Worm (Caenorhabditis elegans) whole organism, mixed stage, embryonic: ENCODE measurements around the gene nlp-26.

Source experiments
- M03D4.4 ChIP-seq: sonication (generic microtip); optimal IDR thresholded peaks from 2 replicates; lab custom pipeline; 2017; ENCODE audit warnings: mild to moderate bottlenecking, missing genetic modification characterization, missing compliant biosample characterization
- bed-3 ChIP-seq: fragments of 200-800 bp; sonication (Bioruptor generic); optimal IDR thresholded peaks from 3 replicates; lab custom pipeline; 2018; ENCODE audit warnings: mild to moderate bottlenecking, missing genetic modification characterization, moderate library complexity, missing compliant biosample characterization
- blmp-1 ChIP-seq: fragments of 150-350 bp; optimal IDR thresholded peaks from 2 replicates; lab custom pipeline; 2014; ENCODE audit warnings: missing biosample characterization, missing genetic modification characterization
- ceh-39 ChIP-seq: fragments of 150-350 bp; optimal IDR thresholded peaks from 2 replicates; lab custom pipeline; 2014; ENCODE audit warnings: missing biosample characterization, missing genetic modification characterization
- ceh-43 ChIP-seq: fragments of 200-800 bp; sonication (Bioruptor generic); optimal IDR thresholded peaks from 2 replicates; lab custom pipeline; 2018; ENCODE audit warnings: mild to moderate bottlenecking, missing genetic modification characterization, moderate library complexity, missing compliant biosample characterization
- ceh-83 ChIP-seq: fragments of 200-800 bp; sonication (Bioruptor generic); optimal IDR thresholded peaks from 2 replicates; lab custom pipeline; 2018; ENCODE audit warnings: mild to moderate bottlenecking, missing genetic modification characterization, missing compliant biosample characterization
- ces-1 ChIP-seq: fragments of 150-350 bp; optimal IDR thresholded peaks from 2 replicates; lab custom pipeline; 2014; ENCODE audit warnings: missing biosample characterization, missing genetic modification reagents, missing genetic modification characterization
- cnd-1 ChIP-seq: fragments of 200-800 bp; sonication (Bioruptor generic); optimal IDR thresholded peaks from 2 replicates; lab custom pipeline; 2018; ENCODE audit warnings: mild to moderate bottlenecking, missing genetic modification characterization, missing compliant biosample characterization
- drap-1 ChIP-seq: fragments of 200-800 bp; sonication (Bioruptor generic); optimal IDR thresholded peaks from 3 replicates; lab custom pipeline; 2018; ENCODE audit warnings: mild to moderate bottlenecking, missing genetic modification characterization, missing compliant biosample characterization
- elt-1 ChIP-seq: sonication (generic microtip); optimal IDR thresholded peaks from 2 replicates; lab custom pipeline; 2017; ENCODE audit warnings: missing genetic modification characterization, mild to moderate bottlenecking, missing compliant biosample characterization, antibody characterized with exemption, moderate library complexity, borderline replicate concordance; ENCODE audit not compliant: insufficient read depth
- elt-3 ChIP-seq: fragments of 150-350 bp; optimal IDR thresholded peaks from 2 replicates; lab custom pipeline; 2014; ENCODE audit warnings: missing biosample characterization, missing genetic modification characterization
- flh-1 ChIP-seq: fragments of 200-800 bp; sonication (Bioruptor generic); optimal IDR thresholded peaks from 2 replicates; lab custom pipeline; 2018; ENCODE audit warnings: mild to moderate bottlenecking, missing genetic modification characterization, moderate library complexity, missing compliant biosample characterization
- ham-2 ChIP-seq: fragments of 200-800 bp; sonication (Bioruptor generic); optimal IDR thresholded peaks from 2 replicates; lab custom pipeline; 2018; ENCODE audit warnings: mild to moderate bottlenecking, missing genetic modification characterization, missing compliant biosample characterization
- hlh-1 ChIP-seq: fragments of 150-350 bp; optimal IDR thresholded peaks from 2 replicates; lab custom pipeline; 2014; ENCODE audit warnings: missing biosample characterization, missing genetic modification reagents, missing genetic modification characterization
- lin-13 ChIP-seq: fragments of 150-350 bp; optimal IDR thresholded peaks from 2 replicates; lab custom pipeline; 2014; ENCODE audit warnings: missing biosample characterization, missing genetic modification characterization
- lin-32 ChIP-seq: fragments of 200-800 bp; sonication (Bioruptor generic); optimal IDR thresholded peaks from 2 replicates; lab custom pipeline; 2018; ENCODE audit warnings: mild to moderate bottlenecking, missing genetic modification characterization, missing compliant biosample characterization
- lsy-2 ChIP-seq: fragments of 150-350 bp; optimal IDR thresholded peaks from 2 replicates; lab custom pipeline; 2014; ENCODE audit warnings: missing biosample characterization, missing genetic modification characterization
- mab-5 ChIP-seq: fragments of 150-350 bp; optimal IDR thresholded peaks from 2 replicates; lab custom pipeline; 2014; ENCODE audit warnings: missing biosample characterization, missing genetic modification characterization
- mep-1 ChIP-seq: fragments of 150-350 bp; optimal IDR thresholded peaks from 2 replicates; lab custom pipeline; 2017; ENCODE audit warnings: missing biosample characterization, missing genetic modification reagents, missing genetic modification characterization, inconsistent platforms
- mls-2 ChIP-seq: sonication (generic microtip); optimal IDR thresholded peaks from 2 replicates; lab custom pipeline; 2016; ENCODE audit warnings: mild to moderate bottlenecking, missing genetic modification characterization, moderate library complexity, missing compliant biosample characterization
- nhr-12 ChIP-seq: fragments of 150-350 bp; optimal IDR thresholded peaks from 2 replicates; lab custom pipeline; 2014; ENCODE audit warnings: missing biosample characterization, missing genetic modification characterization
- nhr-2 ChIP-seq: fragments of 150-350 bp; optimal IDR thresholded peaks from 2 replicates; lab custom pipeline; 2014; ENCODE audit warnings: missing biosample characterization, missing genetic modification characterization
- nhr-237 ChIP-seq: fragments of 150-350 bp; optimal IDR thresholded peaks from 2 replicates; lab custom pipeline; 2014; ENCODE audit warnings: missing biosample characterization, missing genetic modification characterization
- nhr-28 ChIP-seq: fragments of 150-350 bp; optimal IDR thresholded peaks from 2 replicates; lab custom pipeline; 2014; ENCODE audit warnings: missing biosample characterization, missing genetic modification characterization
- nhr-76 ChIP-seq: sonication (generic microtip); optimal IDR thresholded peaks from 2 replicates; lab custom pipeline; 2017; ENCODE audit warnings: missing biosample characterization, missing genetic modification characterization
- pha-4 ChIP-seq: fragments of 150-350 bp; optimal IDR thresholded peaks from 2 replicates; lab custom pipeline; 2018; ENCODE audit warnings: missing biosample characterization, missing genetic modification reagents, missing genetic modification characterization
- sem-2 ChIP-seq: fragments of 200-800 bp; sonication (Bioruptor generic); optimal IDR thresholded peaks from 2 replicates; lab custom pipeline; 2018; ENCODE audit warnings: mild to moderate bottlenecking, missing genetic modification characterization, missing compliant biosample characterization
- snpc-4 ChIP-seq: fragments of 150-350 bp; optimal IDR thresholded peaks from 2 replicates; lab custom pipeline; 2014; ENCODE audit warnings: missing biosample characterization, missing genetic modification characterization
- sptf-1 ChIP-seq: sonication (generic microtip); optimal IDR thresholded peaks from 2 replicates; lab custom pipeline; 2017; ENCODE audit warnings: mild to moderate bottlenecking, missing genetic modification characterization, moderate library complexity, missing compliant biosample characterization
- tbx-8 ChIP-seq: fragments of 200-800 bp; sonication (Bioruptor generic); optimal IDR thresholded peaks from 2 replicates; lab custom pipeline; 2018; ENCODE audit warnings: mild to moderate bottlenecking, missing genetic modification characterization, moderate library complexity, missing compliant biosample characterization
- unc-120 ChIP-seq: sonication (generic microtip); optimal IDR thresholded peaks from 2 replicates; lab custom pipeline; 2017; ENCODE audit warnings: missing genetic modification characterization, missing compliant biosample characterization; ENCODE audit not compliant: poor library complexity, severe bottlenecking
- unc-39 ChIP-seq: fragments of 150-350 bp; optimal IDR thresholded peaks from 2 replicates; lab custom pipeline; 2014; ENCODE audit warnings: missing biosample characterization, missing genetic modification characterization
- unc-62 ChIP-seq: fragments of 150-350 bp; optimal IDR thresholded peaks from 2 replicates; lab custom pipeline; 2014; ENCODE audit warnings: missing biosample characterization, missing genetic modification reagents, missing genetic modification characterization
- zip-8 ChIP-seq: fragments of 150-350 bp; optimal IDR thresholded peaks from 2 replicates; lab custom pipeline; 2014; ENCODE audit warnings: missing biosample characterization, missing genetic modification characterization
- ztf-11 ChIP-seq: fragments of 150-350 bp; optimal IDR thresholded peaks from 2 replicates; lab custom pipeline; 2014; ENCODE audit warnings: missing biosample characterization, missing genetic modification characterization

nlp-26 gene

ce11 chrV:19643015-19643414 is 29.8 kb downstream of the nlp-26 start:
- TF ChIP-seq mab-5 (tag; lab: Kevin White, UChicago) (no peak), ces-1 (GFP tag; lab: Kevin White, UChicago) (peak; percentile 64), bed-3 (GFP tag; lab: Kevin White, UChicago) (peak; percentile 95), snpc-4 (tag; lab: Kevin White, UChicago) (no peak), lin-13 (tag; lab: Kevin White, UChicago) (peak; percentile 96), mep-1 (tag; lab: Kevin White, UChicago) (peak; percentile 90), drap-1 (GFP tag; lab: Kevin White, UChicago) (peak; percentile 100), flh-1 (peak; percentile 97), blmp-1 (tag; lab: Kevin White, UChicago) (no peak), nhr-2 (tag; lab: Kevin White, UChicago) (no peak), zip-8 (tag; lab: Kevin White, UChicago) (no peak), elt-3 (tag; lab: Kevin White, UChicago) (peak; percentile 44), lsy-2 (peak; percentile 82), unc-62 (GFP tag; lab: Kevin White, UChicago) (peak; percentile 72), hlh-1 (peak; percentile 51), pha-4 (peak; percentile 95), nhr-12 (tag; lab: Kevin White, UChicago) (peak; percentile 49), elt-1 (tag; lab: Kevin White, UChicago) (peak; percentile 42), cnd-1 (tag; lab: Kevin White, UChicago) (peak; percentile 98), sptf-1 (tag; lab: Kevin White, UChicago) (peak; percentile 99), unc-120 (tag; lab: Kevin White, UChicago) (peak; percentile 98), M03D4.4 (tag; lab: Kevin White, UChicago) (peak; percentile 98), sem-2 (GFP tag; lab: Kevin White, UChicago) (peak; percentile 96), ztf-11 (tag; lab: Kevin White, UChicago) (peak; percentile 93), ceh-43 (GFP tag; lab: Kevin White, UChicago) (peak; percentile 97), tbx-8 (peak; percentile 97), ceh-39 (tag; lab: Kevin White, UChicago) (peak; percentile 19), mls-2 (peak; percentile 99), ceh-83 (GFP tag; lab: Kevin White, UChicago) (peak; percentile 99), lin-32 (GFP tag; lab: Kevin White, UChicago) (peak; percentile 98), nhr-237 (tag; lab: Kevin White, UChicago) (peak; percentile 63), nhr-76 (tag; lab: Kevin White, UChicago) (peak; percentile 9), unc-39 (peak; percentile 56), ham-2 (GFP tag; lab: Kevin White, UChicago) (peak; percentile 99), nhr-28 (peak; percentile 87)

DNA sequence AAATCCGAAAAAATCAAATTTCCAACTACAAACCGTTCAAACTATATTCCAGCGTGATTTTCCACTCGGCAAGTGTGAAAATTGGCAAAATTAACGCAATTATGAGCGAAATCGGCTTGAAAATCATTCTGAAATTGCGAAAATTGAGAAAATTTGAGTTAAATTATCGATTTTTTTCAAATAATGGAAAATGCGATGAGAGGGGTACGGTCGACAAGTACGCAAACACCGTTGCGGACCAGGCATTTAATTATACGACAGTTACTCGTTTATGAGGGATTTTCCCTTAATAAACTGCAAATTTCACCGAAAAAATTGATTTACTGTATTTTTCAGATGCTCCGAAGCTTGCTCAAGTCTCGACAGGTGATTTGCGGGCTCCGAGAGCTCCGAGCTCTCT is 30.6 kb downstream of the nlp-26 start, which contains the start of the genes Y43F8C.7 and mrps-28:
Gene Y43F8C.7 (minus strand): TSS at position 128 of the 400 bp plus-strand sequence.
Gene mrps-28 (plus strand): TSS at position 337 of the 400 bp plus-strand sequence.
- no peak for TF ChIP-seq unc-120 (tag; lab: Kevin White, UChicago)
- peak; percentile 83 for TF ChIP-seq ceh-39 (tag; lab: Kevin White, UChicago)
- TF ChIP-seq lsy-2 = peak; percentile 96
- no peak for TF ChIP-seq ceh-43 (GFP tag; lab: Kevin White, UChicago)
- peak; percentile 48 for TF ChIP-seq lin-13 (tag; lab: Kevin White, UChicago)
- peak; percentile 82 for TF ChIP-seq ces-1 (GFP tag; lab: Kevin White, UChicago)

- TF ChIP-seq bed-3 (GFP tag; lab: Kevin White, UChicago) (no peak), elt-3 (tag; lab: Kevin White, UChicago) (no peak), ztf-11 (tag; lab: Kevin White, UChicago) (no peak), tbx-8 (no peak), blmp-1 (tag; lab: Kevin White, UChicago) (no peak), ceh-43 (GFP tag; lab: Kevin White, UChicago) (no peak), mls-2 (no peak), mab-5 (tag; lab: Kevin White, UChicago) (no peak), nhr-28 (no peak)
Measured at ce11 chrV:19645572-19646155, 32.4 kb downstream of the nlp-26 start, which contains the start of gene Y43F8C.9. Gene Y43F8C.9, plus strand, starts transcription at chrV:19646105.
